Worm (Caenorhabditis elegans) whole organism, L1 larva: Measurements from ENCODE around the gene srx-36.

ENCODE experiments used
- ama-1 ChIP-seq: fragments of 150-350 bp; optimal IDR thresholded peaks from 2 replicates; lab custom pipeline; 2014
- blmp-1 ChIP-seq: fragments of 150-350 bp; optimal IDR thresholded peaks from 2 replicates; lab custom pipeline; 2014; ENCODE audit warnings: missing biosample characterization, missing genetic modification characterization
- pqm-1 ChIP-seq: sonication (generic microtip); optimal IDR thresholded peaks from 3 replicates; lab custom pipeline; 2017; ENCODE audit warnings: missing biosample characterization, missing genetic modification characterization

- TF ChIP-seq ama-1 = no peak
- TF ChIP-seq blmp-1 (tag; lab: Kevin White, UChicago) = no peak
- TF ChIP-seq pqm-1 (tag; lab: Kevin White, UChicago) = no peak
Measured at ce11 chrV:7129460-7129859, 1.4 kb downstream of the srx-36 start, which contains the start of gene T01C4.8.
